Worm (Caenorhabditis elegans) whole organism, L4 larva: Measurements from ENCODE around the gene tftc-5.

Experiments
- aly-2 ChIP-seq: sonication (generic microtip); optimal IDR thresholded peaks from 2 replicates; lab custom pipeline; 2018; ENCODE audit warnings: missing biosample characterization, missing genetic modification characterization
- arid-1 ChIP-seq: fragments of 200-800 bp; sonication (Bioruptor generic); conservative IDR thresholded peaks from 2 replicates; pipeline ENCODE4 v1.3.6; 2022; ENCODE audit warnings: missing genetic modification reagents, missing genetic modification characterization, missing compliant biosample characterization
- ceh-44 ChIP-seq: fragments of 200-800 bp; sonication (Bioruptor generic); IDR thresholded peaks from 2 replicates; pipeline ENCODE4 v1.3.6; 2022; ENCODE audit warnings: missing genetic modification reagents, missing genetic modification characterization, missing compliant biosample characterization
- dpl-1 ChIP-seq: fragments of 150-350 bp; optimal IDR thresholded peaks from 2 replicates; lab custom pipeline; 2014; ENCODE audit warnings: missing biosample characterization, missing genetic modification reagents, missing genetic modification characterization
- hmg-1.1 ChIP-seq: fragments of 200-800 bp; sonication (Bioruptor generic); IDR thresholded peaks from 2 replicates; pipeline ENCODE4 v1.3.6; 2022; ENCODE audit warnings: missing genetic modification reagents, missing genetic modification characterization, missing compliant biosample characterization
- lsy-2 ChIP-seq, 2 experiments: fragments of 150-350 bp in 1 of 2; sonication (generic microtip) in 1 of 2; optimal IDR thresholded peaks; 2 replicates each; lab custom pipeline; 2014 to 2017; ENCODE audit warnings: missing biosample characterization in 2 of 2, missing genetic modification characterization in 2 of 2
- mdl-1 ChIP-seq, 2 experiments: fragments of 150-350 bp in 1 of 2; sonication (generic microtip) in 1 of 2; optimal IDR thresholded peaks; 2 replicates each; lab custom pipeline; 2014 to 2017; ENCODE audit warnings: missing biosample characterization in 2 of 2, missing genetic modification characterization in 2 of 2
- nhr-11 ChIP-seq: fragments of 150-350 bp; optimal IDR thresholded peaks from 2 replicates; lab custom pipeline; 2014; ENCODE audit warnings: missing biosample characterization, missing genetic modification characterization
- nhr-41 ChIP-seq: fragments of 200-800 bp; sonication (Bioruptor generic); IDR thresholded peaks from 2 replicates; pipeline ENCODE4 v1.3.6; 2022; ENCODE audit warnings: missing genetic modification reagents, missing genetic modification characterization, missing compliant biosample characterization
- nhr-76 ChIP-seq: fragments of 150-350 bp; optimal IDR thresholded peaks from 2 replicates; lab custom pipeline; 2014; ENCODE audit warnings: missing biosample characterization, missing genetic modification characterization
- unc-130 ChIP-seq: sonication (generic microtip); optimal IDR thresholded peaks from 2 replicates; lab custom pipeline; 2016; ENCODE audit warnings: missing genetic modification reagents, missing genetic modification characterization, missing compliant biosample characterization
- unc-39 ChIP-seq: sonication (generic microtip); optimal IDR thresholded peaks from 2 replicates; lab custom pipeline; 2017; ENCODE audit warnings: missing biosample characterization, missing genetic modification characterization

DNA sequence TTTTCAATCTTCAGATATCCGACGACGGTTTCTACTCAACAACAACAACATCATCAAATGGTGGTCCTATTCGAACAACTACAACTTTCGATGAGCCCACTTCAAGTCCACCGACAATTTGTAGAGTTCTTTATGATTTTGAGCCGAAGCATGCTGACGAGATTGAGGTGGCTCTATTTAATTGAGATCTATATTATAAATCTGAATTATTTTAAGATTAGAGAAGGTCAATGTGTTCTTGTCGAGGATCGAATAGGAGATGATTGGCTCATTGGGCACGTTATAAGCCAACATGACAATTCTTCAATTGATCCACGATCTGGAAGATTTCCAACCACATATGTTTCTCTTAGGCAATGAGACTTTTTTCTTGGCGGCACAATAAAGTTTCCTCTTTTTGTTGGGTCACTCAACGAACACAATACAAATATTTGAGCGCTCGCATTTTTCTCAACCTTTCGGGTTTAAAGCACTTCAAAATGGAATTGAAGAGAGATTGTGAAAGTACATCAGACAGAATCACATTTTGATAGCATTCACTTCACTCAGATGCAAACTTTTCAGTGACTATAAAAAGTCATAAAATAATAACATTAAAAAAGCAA, 6.5 kb upstream of the tftc-5 start:
- TF ChIP-seq aly-2 (tag; lab: Kevin White, UChicago) (no peak), dpl-1 (GFP tag; lab: Kevin White, UChicago) (no peak), lsy-2 (tag; optimal IDR thresholded peaks at IDR 0.05; lab: Kevin White, UChicago) (peak; percentile 4 to 21), nhr-41 (GFP tag; lab: Robert Waterston, UW) (no peak), unc-39 (tag; lab: Kevin White, UChicago) (no peak), nhr-11 (tag; lab: Kevin White, UChicago) (no peak), arid-1 (GFP tag; lab: Robert Waterston, UW) (peak; percentile 42), ceh-44 (GFP tag; lab: Robert Waterston, UW) (no peak), nhr-76 (tag; lab: Kevin White, UChicago) (no peak), mdl-1 (tag; optimal IDR thresholded peaks at IDR 0.05; lab: Kevin White, UChicago) (no peak), hmg-1.1 (peak; percentile 53), unc-130 (GFP tag; lab: Kevin White, UChicago) (peak; percentile 76)
